Fruit fly (Drosophila melanogaster) whole organism, embryonic: ENCODE data around the gene Uxt.

Source experiments
- sc ChIP-seq, 3 experiments: fragments of >200 bp in 2 of 3; fragments of 200-800 bp in 1 of 3; sonication (Bioruptor generic) in 1 of 3; optimal IDR thresholded peaks; 2 replicates in 2 of 3; 3 replicates in 1 of 3; lab custom pipeline; 2017; ENCODE audit warnings: mild to moderate bottlenecking in 1 of 3, missing biosample characterization in 1 of 3, missing genetic modification characterization in 1 of 3, missing genetic modification reagents in 1 of 3
- shn ChIP-seq: fragments of 200-800 bp; sonication (Bioruptor generic); optimal IDR thresholded peaks from 3 replicates; lab custom pipeline; 2016; ENCODE audit warnings: missing biosample characterization, missing genetic modification characterization
- tgo ChIP-seq: fragments of 200-800 bp; sonication (Bioruptor generic); IDR thresholded peaks from 3 replicates; pipeline ENCODE4 v1.3.6; 2022; ENCODE audit warnings: missing biosample characterization, missing genetic modification characterization
- ttk ChIP-seq: fragments of 200-800 bp; sonication (Bioruptor generic); IDR thresholded peaks from 2 replicates; pipeline ENCODE4 v2.1.2; 2022; ENCODE audit warnings: missing biosample characterization, missing genetic modification characterization
- tup ChIP-seq: fragments of 200-800 bp; sonication (Bioruptor generic); optimal IDR thresholded peaks from 2 replicates; lab custom pipeline; 2016; ENCODE audit warnings: missing biosample characterization, mild to moderate bottlenecking, missing genetic modification characterization, moderate library complexity

DNA sequence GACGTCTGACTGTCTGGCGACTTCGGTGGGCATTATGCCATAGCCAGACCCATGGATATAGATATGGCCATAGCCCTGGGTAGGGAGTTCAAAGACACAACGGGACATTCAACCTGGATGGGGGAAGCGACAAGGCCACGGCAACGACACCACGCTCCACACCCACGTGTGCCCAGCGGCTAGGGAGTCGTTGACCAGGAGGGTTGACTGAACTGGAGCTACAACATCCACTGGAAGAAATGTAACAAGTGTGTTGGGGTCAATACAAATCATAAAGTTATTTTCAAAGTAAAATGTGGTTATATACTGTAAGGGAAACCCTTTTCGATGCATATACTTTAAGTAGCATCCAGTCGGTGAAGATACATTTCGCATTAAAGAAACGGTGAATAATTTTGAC is 45.5 kb downstream of the Uxt start:
- no peak for TF ChIP-seq shn
- no peak for TF ChIP-seq ttk (GFP tag; lab: Robert Waterston, UW)
- TF ChIP-seq tup (GFP tag; lab: Kevin White, UChicago) = no peak
- TF ChIP-seq tgo (GFP tag; lab: Robert Waterston, UW) = no peak
- no peak for TF ChIP-seq sc (optimal IDR thresholded peaks at IDR 0.05; lab: Kevin White, UChicago)
- TF ChIP-seq sc (GFP tag; optimal IDR thresholded peaks at IDR 0.05; lab: Kevin White, UChicago) = no peak
